Fruit fly (Drosophila melanogaster): ENCODE data around the gene sip2.

sip2 gene

dm6 chr2L:7007564-7007963 is 43.7 kb upstream of the sip2 start:
- TF ChIP-seq fd96Ca (GFP tag; IDR thresholded peaks at IDR 0.05) (no peak), Snoo (tag; optimal IDR thresholded peaks at IDR 0.05) (no peak), CG34367 (tag; optimal IDR thresholded peaks at IDR 0.05) (no peak), CG12605 (GFP tag; IDR thresholded peaks at IDR 0.05) (no peak), CG9948 (tag; optimal IDR thresholded peaks at IDR 0.05) (no peak), rn (GFP tag; IDR thresholded peaks at IDR 0.05) (no peak), CG14655 (GFP tag; optimal IDR thresholded peaks at IDR 0.05) (no peak), CG13204 (GFP tag; optimal IDR thresholded peaks at IDR 0.05) (no peak), CG10348 (GFP tag; IDR thresholded peaks at IDR 0.05) (no peak), EcR (GFP tag; optimal IDR thresholded peaks at IDR 0.05) (no peak), CG15710 (tag; optimal IDR thresholded peaks at IDR 0.05) (no peak), CG8159 (tag; optimal IDR thresholded peaks at IDR 0.05) (no peak), Pif1A (GFP tag; optimal IDR thresholded peaks at IDR 0.05) (no peak), CG8301 (tag; optimal IDR thresholded peaks at IDR 0.05) (no peak), gl (tag; optimal IDR thresholded peaks at IDR 0.05) (no peak), CG4496 (GFP tag; IDR thresholded peaks at IDR 0.05) (no peak)

dm6 chr2L:7005489-7005888 is 41.6 kb upstream of the sip2 start:
- no peak for TF ChIP-seq CG34367 (tag; optimal IDR thresholded peaks at IDR 0.05)
- no peak for TF ChIP-seq fd96Ca (GFP tag; IDR thresholded peaks at IDR 0.05)
- no peak for TF ChIP-seq CG8159 (tag; optimal IDR thresholded peaks at IDR 0.05)
- peak; percentile 20 for TF ChIP-seq EcR (GFP tag; optimal IDR thresholded peaks at IDR 0.05)
- no peak for TF ChIP-seq CG10348 (GFP tag; IDR thresholded peaks at IDR 0.05)
- TF ChIP-seq CG17806 (tag; optimal IDR thresholded peaks at IDR 0.05) = no peak
- no peak for TF ChIP-seq Pif1B (GFP tag; optimal IDR thresholded peaks at IDR 0.05)
- no peak for TF ChIP-seq CG8301 (tag; optimal IDR thresholded peaks at IDR 0.05)

dm6 chr2L:7004304-7004703 is 40.4 kb upstream of the sip2 start:
- TF ChIP-seq CG9948 (tag; optimal IDR thresholded peaks at IDR 0.05) (no peak), EcR (GFP tag; optimal IDR thresholded peaks at IDR 0.05) (peak; percentile 50), Snoo (tag; optimal IDR thresholded peaks at IDR 0.05) (no peak)

- no peak for TF ChIP-seq CG32121 (GFP tag; IDR thresholded peaks at IDR 0.05)
- no peak for TF ChIP-seq CG34367 (tag; optimal IDR thresholded peaks at IDR 0.05)
- TF ChIP-seq Pif1A (GFP tag; optimal IDR thresholded peaks at IDR 0.05) = no peak
- TF ChIP-seq CG10348 (GFP tag; IDR thresholded peaks at IDR 0.05) = no peak
- no peak for TF ChIP-seq Pif1B (GFP tag; optimal IDR thresholded peaks at IDR 0.05)
- TF ChIP-seq CG12605 (GFP tag; IDR thresholded peaks at IDR 0.05) = no peak
- no peak for TF ChIP-seq CG13204 (GFP tag; optimal IDR thresholded peaks at IDR 0.05)
- TF ChIP-seq CG17806 (tag; optimal IDR thresholded peaks at IDR 0.05) = no peak
- TF ChIP-seq Snoo (tag; optimal IDR thresholded peaks at IDR 0.05) = no peak
- no peak for TF ChIP-seq gl (tag; optimal IDR thresholded peaks at IDR 0.05)
- TF ChIP-seq CG4496 (GFP tag; IDR thresholded peaks at IDR 0.05) = no peak
- TF ChIP-seq CG15710 (tag; optimal IDR thresholded peaks at IDR 0.05) = no peak
Observed at dm6 chr2L:6998736-6999135, 34.9 kb upstream of the sip2 start.

dm6 chr2L:6991085-6991484 is 27.2 kb upstream of the sip2 start:
- TF ChIP-seq CG10348 (GFP tag; IDR thresholded peaks at IDR 0.05) (0 out of 2 replicates have a peak, but pooled peaks have one; percentile 35), Snoo (tag; optimal IDR thresholded peaks at IDR 0.05) (peak; percentile 33), fd96Ca (GFP tag; IDR thresholded peaks at IDR 0.05) (peak; percentile 87), CG9948 (tag; optimal IDR thresholded peaks at IDR 0.05) (peak; percentile 38), CG32121 (GFP tag; IDR thresholded peaks at IDR 0.05) (peak; percentile 83), rn (GFP tag; IDR thresholded peaks at IDR 0.05) (0 out of 2 replicates have a peak, but pooled peaks have one; percentile 47), CG12605 (GFP tag; IDR thresholded peaks at IDR 0.05) (peak; percentile 77), CG13204 (GFP tag; optimal IDR thresholded peaks at IDR 0.05) (no peak), CG14655 (GFP tag; optimal IDR thresholded peaks at IDR 0.05) (peak; percentile 76), CG8301 (tag; optimal IDR thresholded peaks at IDR 0.05) (peak; percentile 75), CG15710 (tag; optimal IDR thresholded peaks at IDR 0.05) (peak; percentile 61), CG8159 (tag; optimal IDR thresholded peaks at IDR 0.05) (peak; percentile 67), EcR (GFP tag; optimal IDR thresholded peaks at IDR 0.05) (peak; percentile 41), CG4496 (GFP tag; IDR thresholded peaks at IDR 0.05) (peak; percentile 87), Pif1B (GFP tag; optimal IDR thresholded peaks at IDR 0.05) (peak; percentile 49), Pif1A (GFP tag; optimal IDR thresholded peaks at IDR 0.05) (peak; percentile 58), CG34367 (tag; optimal IDR thresholded peaks at IDR 0.05) (peak; percentile 65), Ets98B (GFP tag; IDR thresholded peaks at IDR 0.05) (peak; percentile 88), CG17806 (tag; optimal IDR thresholded peaks at IDR 0.05) (peak; percentile 56), D1 (tag; optimal IDR thresholded peaks at IDR 0.05) (no peak), gl (tag; optimal IDR thresholded peaks at IDR 0.05) (peak; percentile 23)

- no peak for TF ChIP-seq Pif1B (GFP tag; optimal IDR thresholded peaks at IDR 0.05)
- TF ChIP-seq Pif1A (GFP tag; optimal IDR thresholded peaks at IDR 0.05) = no peak
- TF ChIP-seq CG15710 (tag; optimal IDR thresholded peaks at IDR 0.05) = no peak
- TF ChIP-seq CG17806 (tag; optimal IDR thresholded peaks at IDR 0.05) = no peak
- TF ChIP-seq EcR (GFP tag; optimal IDR thresholded peaks at IDR 0.05) = no peak
- no peak for TF ChIP-seq rn (GFP tag; IDR thresholded peaks at IDR 0.05)
- no peak for TF ChIP-seq gl (tag; optimal IDR thresholded peaks at IDR 0.05)
- TF ChIP-seq CG34367 (tag; optimal IDR thresholded peaks at IDR 0.05) = no peak
- no peak for TF ChIP-seq D1 (tag; optimal IDR thresholded peaks at IDR 0.05)
- TF ChIP-seq CG14655 (GFP tag; optimal IDR thresholded peaks at IDR 0.05) = no peak
- no peak for TF ChIP-seq Snoo (tag; optimal IDR thresholded peaks at IDR 0.05)
- no peak for TF ChIP-seq Ets98B (GFP tag; IDR thresholded peaks at IDR 0.05)
Observed at dm6 chr2L:6971597-6972036, 7.7 kb upstream of the sip2 start, which contains the start of gene snRNP-U1-70K. TSS of gene snRNP-U1-70K (minus strand) at chr2L:6971737.
